Fruit fly (Drosophila melanogaster) whole organism, embryonic: Measurements from ENCODE around the gene HBS1.

Experiments
- BEAF-32 ChIP-seq: fragments of 200-800 bp; sonication (Bioruptor generic); optimal IDR thresholded peaks from 3 replicates; lab custom pipeline; 2017; ENCODE audit warnings: missing biosample characterization, missing genetic modification characterization, mild to moderate bottlenecking, moderate library complexity, missing genetic modification reagents
- Bgb ChIP-seq: fragments of 200-800 bp; sonication (Bioruptor generic); IDR thresholded peaks from 2 replicates; pipeline ENCODE4 v1.3.6; 2022; ENCODE audit warnings: missing biosample characterization, missing genetic modification characterization; ENCODE audit not compliant: partially characterized antibody
- CG11247 ChIP-seq: fragments of 200-800 bp; sonication (Bioruptor generic); IDR thresholded peaks from 2 replicates; pipeline ENCODE4 v1.3.6; 2022; ENCODE audit warnings: missing biosample characterization, missing genetic modification characterization
- CG1529 ChIP-seq: fragments of 200-800 bp; sonication (Bioruptor generic); optimal IDR thresholded peaks from 3 replicates; lab custom pipeline; 2018; ENCODE audit warnings: missing biosample characterization, missing genetic modification characterization
- CG1602 ChIP-seq: fragments of 200-800 bp; sonication (Bioruptor generic); optimal IDR thresholded peaks from 3 replicates; lab custom pipeline; 2016; ENCODE audit warnings: missing biosample characterization, missing genetic modification characterization
- CG17361 ChIP-seq: fragments of 200-800 bp; sonication (Bioruptor generic); IDR thresholded peaks from 3 replicates; pipeline ENCODE4 v1.3.6; 2022; ENCODE audit warnings: missing biosample characterization, missing genetic modification characterization
- CG17385 ChIP-seq: fragments of 200-800 bp; sonication (Bioruptor generic); optimal IDR thresholded peaks from 3 replicates; lab custom pipeline; 2018; ENCODE audit warnings: missing biosample characterization, mild to moderate bottlenecking, missing genetic modification characterization
- CG3726 ChIP-seq: fragments of 200-800 bp; sonication (Bioruptor generic); IDR thresholded peaks from 3 replicates; pipeline ENCODE4, ENCODE4 v1.3.6; 2022; ENCODE audit warnings: missing biosample characterization, missing genetic modification characterization
- CG4360 ChIP-seq: fragments of 200-800 bp; sonication (Bioruptor generic); IDR thresholded peaks from 2 replicates; pipeline ENCODE4 v1.3.6; 2022; ENCODE audit warnings: missing biosample characterization, missing genetic modification characterization
- CG4404 ChIP-seq: fragments of 200-800 bp; sonication (Bioruptor generic); IDR thresholded peaks from 2 replicates; pipeline ENCODE4 v1.3.6; 2022; ENCODE audit warnings: missing biosample characterization, missing genetic modification characterization
- CG4617 ChIP-seq: fragments of 200-800 bp; sonication (Bioruptor generic); optimal IDR thresholded peaks from 3 replicates; lab custom pipeline; 2016; ENCODE audit warnings: missing biosample characterization, missing genetic modification characterization, borderline replicate concordance
- CG4730 ChIP-seq: fragments of 200-800 bp; sonication (Bioruptor generic); IDR thresholded peaks from 2 replicates; pipeline ENCODE4 v1.3.6; 2022; ENCODE audit warnings: missing biosample characterization, missing genetic modification characterization
- CG7372 ChIP-seq: fragments of 200-800 bp; sonication (Bioruptor generic); IDR thresholded peaks from 2 replicates; pipeline ENCODE4 v1.3.6; 2022; ENCODE audit warnings: missing biosample characterization, missing genetic modification characterization
- CG8478 ChIP-seq: fragments of >200 bp; optimal IDR thresholded peaks from 2 replicates; lab custom pipeline; 2018
- Dad ChIP-seq: fragments of 200-800 bp; sonication (Bioruptor generic); optimal IDR thresholded peaks from 3 replicates; lab custom pipeline; 2016; ENCODE audit warnings: missing biosample characterization, missing genetic modification characterization
- Dfd ChIP-seq, 2 experiments: fragments of >200 bp; optimal IDR thresholded peaks; 2 replicates each; lab custom pipeline; 2017; ENCODE audit warnings: missing biosample characterization in 2 of 2, missing genetic modification characterization in 2 of 2
- Ets65A ChIP-seq: fragments of 200-800 bp; sonication (Bioruptor generic); peaks from one replicate; lab custom pipeline; 2016; ENCODE audit warnings: missing biosample characterization, missing genetic modification characterization
- Fer2 ChIP-seq: fragments of 200-800 bp; sonication (Bioruptor generic); optimal IDR thresholded peaks from 2 replicates; lab custom pipeline; 2018; ENCODE audit warnings: missing biosample characterization, mild to moderate bottlenecking, missing genetic modification characterization, moderate library complexity
- Gug ChIP-seq: fragments of 200-800 bp; sonication (Bioruptor generic); IDR thresholded peaks from 4 replicates; pipeline ENCODE4 v1.3.6; 2022; ENCODE audit warnings: missing biosample characterization, missing genetic modification characterization
- Hr78 ChIP-seq, 2 experiments: fragments of 200-800 bp in 1 of 2; fragments of >200 bp in 1 of 2; sonication (Bioruptor generic) in 1 of 2; optimal IDR thresholded peaks; 2 replicates each; lab custom pipeline; 2017 to 2019; ENCODE audit warnings: missing biosample characterization in 2 of 2, missing genetic modification characterization in 2 of 2, mild to moderate bottlenecking in 1 of 2, moderate library complexity in 1 of 2
- Hsf ChIP-seq: fragments of 200-800 bp; sonication (Bioruptor generic); optimal IDR thresholded peaks from 3 replicates; lab custom pipeline; 2016; ENCODE audit warnings: missing biosample characterization, missing genetic modification characterization
- Max ChIP-seq: fragments of 200-800 bp; sonication (Bioruptor generic); optimal IDR thresholded peaks from 2 replicates; lab custom pipeline; 2016; ENCODE audit warnings: missing biosample characterization, mild to moderate bottlenecking, missing genetic modification characterization
- Neu2 ChIP-seq: fragments of 200-800 bp; sonication (Bioruptor generic); optimal IDR thresholded peaks from 3 replicates; lab custom pipeline; 2016; ENCODE audit warnings: missing biosample characterization, missing genetic modification characterization, borderline replicate concordance
- Sry-β ChIP-seq: fragments of 200-800 bp; sonication (Bioruptor generic); optimal IDR thresholded peaks from 2 replicates; lab custom pipeline; 2018; ENCODE audit warnings: missing biosample characterization, mild to moderate bottlenecking, missing genetic modification characterization, moderate library complexity
- Trl ChIP-seq, 3 experiments: fragments of >200 bp in 2 of 3; fragments of 200-800 bp in 1 of 3; sonication (Bioruptor generic) in 1 of 3; optimal IDR thresholded peaks; 2 replicates in 1 of 3; 3 replicates in 2 of 3; lab custom pipeline; 2016 to 2017; ENCODE audit warnings: missing biosample characterization in 1 of 3, missing genetic modification characterization in 1 of 3
- Xrp1 ChIP-seq: fragments of 200-800 bp; sonication (Bioruptor generic); IDR thresholded peaks from 2 replicates; pipeline ENCODE4 v1.3.6; 2022; ENCODE audit warnings: missing biosample characterization, missing genetic modification characterization
- YL-1 ChIP-seq: fragments of 200-800 bp; sonication (Bioruptor generic); optimal IDR thresholded peaks from 3 replicates; lab custom pipeline; 2017; ENCODE audit warnings: missing biosample characterization, mild to moderate bottlenecking, missing genetic modification characterization
- bsh ChIP-seq, 2 experiments: fragments of 200-800 bp; sonication (Bioruptor generic); optimal IDR thresholded peaks; 2 replicates each; lab custom pipeline; 2017 to 2018; ENCODE audit warnings: mild to moderate bottlenecking in 2 of 2, missing biosample characterization in 2 of 2, missing genetic modification characterization in 2 of 2, moderate library complexity in 1 of 2
- cg ChIP-seq: fragments of 200-800 bp; sonication (Bioruptor generic); optimal IDR thresholded peaks from 3 replicates; lab custom pipeline; 2019; ENCODE audit warnings: missing biosample characterization, mild to moderate bottlenecking, missing genetic modification characterization, moderate library complexity
- chinmo ChIP-seq: fragments of 200-800 bp; sonication (Bioruptor generic); IDR thresholded peaks from 4 replicates; pipeline ENCODE4 v1.3.6; 2022; ENCODE audit warnings: missing biosample characterization, missing genetic modification characterization; ENCODE audit not compliant: partially characterized antibody
- ems ChIP-seq: fragments of 200-800 bp; sonication (Bioruptor generic); optimal IDR thresholded peaks from 3 replicates; lab custom pipeline; 2016; ENCODE audit warnings: missing biosample characterization, missing genetic modification characterization
- en ChIP-seq: fragments of 200-800 bp; sonication (Bioruptor generic); optimal IDR thresholded peaks from 2 replicates; lab custom pipeline; 2016; ENCODE audit warnings: missing biosample characterization, missing genetic modification characterization
- gsb-n ChIP-seq: fragments of 200-800 bp; sonication (Bioruptor generic); optimal IDR thresholded peaks from 3 replicates; lab custom pipeline; 2018; ENCODE audit warnings: missing biosample characterization, mild to moderate bottlenecking, missing genetic modification characterization
- hkb ChIP-seq, 2 experiments: fragments of 200-800 bp in 1 of 2; fragments of >200 bp in 1 of 2; sonication (Bioruptor generic) in 1 of 2; IDR thresholded peaks in 1 of 2; optimal IDR thresholded peaks in 1 of 2; 2 replicates each; pipeline versions ENCODE4 v1.3.6 to Lab custom; 2017 to 2022; ENCODE audit warnings: missing biosample characterization in 1 of 2, missing genetic modification characterization in 1 of 2
- klu ChIP-seq: fragments of 200-800 bp; sonication (Bioruptor generic); IDR thresholded peaks from 2 replicates; pipeline ENCODE4 v1.3.6; 2022; ENCODE audit warnings: missing biosample characterization, missing genetic modification characterization
- nom ChIP-seq: fragments of 200-800 bp; sonication (Bioruptor generic); optimal IDR thresholded peaks from 2 replicates; lab custom pipeline; 2017; ENCODE audit warnings: missing biosample characterization, missing genetic modification characterization, mild to moderate bottlenecking, moderate library complexity, missing genetic modification reagents
- phol ChIP-seq: fragments of 200-800 bp; sonication (Bioruptor generic); optimal IDR thresholded peaks from 3 replicates; lab custom pipeline; 2018; ENCODE audit warnings: missing biosample characterization, mild to moderate bottlenecking, missing genetic modification characterization, moderate library complexity
- pnt ChIP-seq: fragments of 200-800 bp; sonication (Bioruptor generic); optimal IDR thresholded peaks from 3 replicates; lab custom pipeline; 2016; ENCODE audit warnings: missing biosample characterization, missing genetic modification characterization
- ro ChIP-seq: fragments of 200-800 bp; sonication (Bioruptor generic); IDR thresholded peaks from 2 replicates; pipeline ENCODE4 v1.3.6; 2022; ENCODE audit warnings: missing biosample characterization, missing genetic modification characterization
- scrt ChIP-seq: fragments of 200-800 bp; sonication (Bioruptor generic); optimal IDR thresholded peaks from 2 replicates; lab custom pipeline; 2018; ENCODE audit warnings: missing biosample characterization, mild to moderate bottlenecking, missing genetic modification characterization, moderate library complexity
- sd ChIP-seq: fragments of 200-800 bp; sonication (Bioruptor generic); optimal IDR thresholded peaks from 3 replicates; lab custom pipeline; 2018; ENCODE audit warnings: missing biosample characterization, mild to moderate bottlenecking, missing genetic modification characterization, moderate library complexity
- seq ChIP-seq: fragments of 200-800 bp; sonication (Bioruptor generic); IDR thresholded peaks from 2 replicates; pipeline ENCODE4 v1.3.6; 2022; ENCODE audit warnings: missing biosample characterization, missing genetic modification characterization
- twi ChIP-seq: fragments of 200-800 bp; optimal IDR thresholded peaks from 2 replicates; lab custom pipeline; 2019; ENCODE audit warnings: missing biosample characterization, mild to moderate bottlenecking, missing genetic modification characterization, moderate library complexity
- tx ChIP-seq: fragments of 200-800 bp; sonication (Bioruptor generic); optimal IDR thresholded peaks from 2 replicates; lab custom pipeline; 2016; ENCODE audit warnings: missing biosample characterization, missing genetic modification characterization
- unc-4 ChIP-seq: fragments of 200-800 bp; sonication (Bioruptor generic); IDR thresholded peaks from 2 replicates; pipeline ENCODE4 v1.3.6; 2022; ENCODE audit warnings: missing biosample characterization, missing genetic modification characterization; ENCODE audit not compliant: partially characterized antibody
- vvl ChIP-seq: fragments of 200-800 bp; sonication (Bioruptor generic); IDR thresholded peaks from 2 replicates; pipeline ENCODE4 v1.3.6; 2022; ENCODE audit warnings: missing biosample characterization, missing genetic modification characterization
- z ChIP-seq: fragments of 200-800 bp; sonication (Bioruptor generic); IDR thresholded peaks from 3 replicates; pipeline ENCODE4 v1.3.6; 2022; ENCODE audit warnings: missing biosample characterization, missing genetic modification characterization

Gene HBS1

dm6 chr3L:1861794-1862447, 3.1 kb downstream of the HBS1 start, which contains the start of gene Rap1 (continued):
- TF ChIP-seq twi (tag; lab: Kevin White, UChicago): no peak
- TF ChIP-seq Xrp1 (GFP tag; lab: Robert Waterston, UW): peak; percentile 69
- peak; percentile 29 for TF ChIP-seq Sry-β
- peak; percentile 91 for TF ChIP-seq unc-4 (GFP tag; lab: Robert Waterston, UW)
- TF ChIP-seq chinmo (GFP tag; lab: Robert Waterston, UW): peak; percentile 54; the same call in 2 of the 4 replicates
- peak; percentile 44 for TF ChIP-seq Fer2 (tag; lab: Kevin White, UChicago)
- peak; percentile 84 for TF ChIP-seq CG11247 (GFP tag; lab: Robert Waterston, UW)
- TF ChIP-seq Gug (GFP tag; lab: Robert Waterston, UW): peak; percentile 88
- peak; percentile 94 for TF ChIP-seq Bgb (GFP tag; lab: Robert Waterston, UW)
- peak; percentile 91 for TF ChIP-seq BEAF-32 (GFP tag; lab: Kevin White, UChicago)
- peak; percentile 44; the same call in 1 of the 2 replicates for TF ChIP-seq CG7372
- TF ChIP-seq Max (GFP tag; lab: Kevin White, UChicago): peak; percentile 48
- TF ChIP-seq gsb-n: no peak
- TF ChIP-seq tx (GFP tag; lab: Kevin White, UChicago): peak; percentile 48
- TF ChIP-seq CG1529 (GFP tag; lab: Kevin White, UChicago): no peak
- TF ChIP-seq YL-1 (GFP tag; lab: Kevin White, UChicago): peak; percentile 89
- peak; percentile 81 for TF ChIP-seq vvl (GFP tag; lab: Robert Waterston, UW)
- TF ChIP-seq CG17361 (GFP tag; lab: Robert Waterston, UW): peak; percentile 91
- TF ChIP-seq CG4617 (GFP tag; lab: Kevin White, UChicago): peak; percentile 95
- TF ChIP-seq hkb (optimal IDR thresholded peaks at IDR 0.05; lab: Kevin White, UChicago): no peak
- 0 out of 2 replicates have a peak, but pooled peaks have one; percentile 41 for TF ChIP-seq hkb (GFP tag; IDR thresholded peaks at IDR 0.05; lab: Robert Waterston, UW)
- peak; percentile 45 for TF ChIP-seq CG1602 (GFP tag; lab: Kevin White, UChicago)
- TF ChIP-seq pnt (GFP tag; lab: Kevin White, UChicago): peak; percentile 64
- TF ChIP-seq klu (GFP tag; lab: Robert Waterston, UW): peak; percentile 80
- no peak for TF ChIP-seq ro
- peak; percentile 26; the same call in 1 of the 2 replicates for TF ChIP-seq seq (GFP tag; lab: Robert Waterston, UW)
- no peak for TF ChIP-seq en (GFP tag; lab: Kevin White, UChicago)
- peak; percentile 39 for TF ChIP-seq Dad
- TF ChIP-seq Neu2: peak; percentile 20
- TF ChIP-seq phol (tag; lab: Kevin White, UChicago): peak; percentile 68
- no peak for TF ChIP-seq CG3726 (GFP tag; lab: Robert Waterston, UW)
- peak; percentile 80 for TF ChIP-seq CG4404 (GFP tag; lab: Robert Waterston, UW)
- TF ChIP-seq Hr78 (GFP tag; optimal IDR thresholded peaks at IDR 0.05; lab: Kevin White, UChicago): no peak
- TF ChIP-seq CG4730 (GFP tag; lab: Robert Waterston, UW): peak; percentile 69

dm6 chr3L:1861400-1861793, 3.6 kb downstream of the HBS1 start:
- TF ChIP-seq CG8478 (lab: Kevin White, UChicago) (peak; percentile 85), scrt (GFP tag; lab: Kevin White, UChicago) (peak; percentile 72), chinmo (GFP tag; lab: Robert Waterston, UW) (0 out of 4 replicates have a peak, but pooled peaks have one; percentile 19), CG17385 (no peak), z (GFP tag; lab: Robert Waterston, UW) (no peak), bsh (GFP tag; optimal IDR thresholded peaks at IDR 0.05; lab: Kevin White, UChicago) (peak in 1 of 2 experiments; percentile 11), Trl (optimal IDR thresholded peaks at IDR 0.05; lab: Kevin White, UChicago) (peak; percentile 68 to 88), Trl (GFP tag; optimal IDR thresholded peaks at IDR 0.05; lab: Kevin White, UChicago) (no peak), CG4360 (GFP tag; lab: Robert Waterston, UW) (peak; percentile 84), nom (peak; percentile 61), ems (no peak), cg (GFP tag; lab: Kevin White, UChicago) (peak; percentile 96), Hr78 (GFP tag; optimal IDR thresholded peaks at IDR 0.05; lab: Kevin White, UChicago) (peak in 1 of 2 experiments; percentile 78), Hsf (GFP tag; lab: Kevin White, UChicago) (no peak), Ets65A (GFP tag; lab: Kevin White, UChicago) (peak; percentile 42), sd (tag; lab: Kevin White, UChicago) (peak; percentile 26), Dfd (GFP tag; optimal IDR thresholded peaks at IDR 0.05; lab: Kevin White, UChicago) (peak in 1 of 2 experiments; percentile 17)
